Fruit fly (Drosophila melanogaster) whole organism, embryonic: Measurements from ENCODE around the gene red.
A peak's percentile ranks its signal among the peaks of the same experiment; 100 is the strongest.

Source experiments
- Asciz ChIP-seq: fragments of 200-800 bp; sonication (Bioruptor generic); optimal IDR thresholded peaks from 2 replicates; lab custom pipeline; 2017; ENCODE audit warnings: missing biosample characterization, mild to moderate bottlenecking, missing genetic modification characterization, missing genetic modification reagents
- Blimp-1 ChIP-seq: fragments of 200-800 bp; sonication (Bioruptor generic); optimal IDR thresholded peaks from 3 replicates; lab custom pipeline; 2018; ENCODE audit warnings: missing biosample characterization, missing genetic modification characterization, mild to moderate bottlenecking, moderate library complexity, missing genetic modification reagents
- C15 ChIP-seq: fragments of 200-800 bp; sonication (Bioruptor generic); IDR thresholded peaks from 3 replicates; pipeline ENCODE4 v1.3.6; 2022; ENCODE audit warnings: missing biosample characterization, missing genetic modification characterization
- CG10321 ChIP-seq: fragments of 200-800 bp; sonication (Bioruptor generic); IDR thresholded peaks from 2 replicates; pipeline ENCODE4 v1.3.6; 2022; ENCODE audit warnings: missing biosample characterization, missing genetic modification characterization
- CG11504 ChIP-seq: fragments of 200-800 bp; sonication (Bioruptor generic); optimal IDR thresholded peaks from 3 replicates; lab custom pipeline; 2019; ENCODE audit warnings: missing biosample characterization, mild to moderate bottlenecking, missing genetic modification characterization, moderate library complexity
- CG12236 ChIP-seq: fragments of 200-800 bp; sonication (Bioruptor generic); optimal IDR thresholded peaks from 2 replicates; lab custom pipeline; 2016; ENCODE audit warnings: missing biosample characterization, missing genetic modification characterization
- CG1233 ChIP-seq: fragments of 200-800 bp; sonication (Bioruptor generic); optimal IDR thresholded peaks from 4 replicates; lab custom pipeline; 2018; ENCODE audit warnings: missing biosample characterization, mild to moderate bottlenecking, missing genetic modification characterization
- CG13287 ChIP-seq: fragments of 200-800 bp; sonication (Bioruptor generic); IDR thresholded peaks from 2 replicates; pipeline ENCODE4 v1.3.6; 2022; ENCODE audit warnings: missing biosample characterization, missing genetic modification characterization; ENCODE audit not compliant: partially characterized antibody
- CG13775 ChIP-seq: fragments of 200-800 bp; sonication (Bioruptor generic); optimal IDR thresholded peaks from 3 replicates; lab custom pipeline; 2017; ENCODE audit warnings: missing biosample characterization, mild to moderate bottlenecking, missing genetic modification characterization
- CG1647 ChIP-seq: fragments of 200-800 bp; sonication (Bioruptor generic); optimal IDR thresholded peaks from 3 replicates; lab custom pipeline; 2016; ENCODE audit warnings: missing biosample characterization, missing genetic modification characterization
- CG17912 ChIP-seq: fragments of 200-800 bp; sonication (Bioruptor generic); optimal IDR thresholded peaks from 2 replicates; lab custom pipeline; 2018; ENCODE audit warnings: missing biosample characterization, mild to moderate bottlenecking, missing genetic modification characterization
- CG18619 ChIP-seq: fragments of 200-800 bp; sonication (Bioruptor generic); optimal IDR thresholded peaks from 3 replicates; lab custom pipeline; 2017; ENCODE audit warnings: missing biosample characterization, mild to moderate bottlenecking, missing genetic modification characterization
- CG2120 ChIP-seq: fragments of 200-800 bp; sonication (Bioruptor generic); optimal IDR thresholded peaks from 3 replicates; lab custom pipeline; 2016; ENCODE audit warnings: missing biosample characterization, missing genetic modification characterization
- CG4854 ChIP-seq: fragments of 200-800 bp; sonication (Bioruptor generic); optimal IDR thresholded peaks from 2 replicates; lab custom pipeline; 2016; ENCODE audit warnings: missing biosample characterization, missing genetic modification characterization, inconsistent platforms
- CG6689 ChIP-seq: fragments of 200-800 bp; sonication (Bioruptor generic); IDR thresholded peaks from 2 replicates; pipeline ENCODE4 v1.3.6; 2022; ENCODE audit warnings: missing biosample characterization, missing genetic modification characterization
- CrebB ChIP-seq: fragments of 200-800 bp; sonication (Bioruptor generic); optimal IDR thresholded peaks from 3 replicates; lab custom pipeline; 2018; ENCODE audit warnings: missing biosample characterization, mild to moderate bottlenecking, missing genetic modification characterization
- Dad ChIP-seq: fragments of 200-800 bp; sonication (Bioruptor generic); optimal IDR thresholded peaks from 3 replicates; lab custom pipeline; 2016; ENCODE audit warnings: missing biosample characterization, missing genetic modification characterization
- Dfd ChIP-seq, 2 experiments: fragments of >200 bp; optimal IDR thresholded peaks; 2 replicates each; lab custom pipeline; 2017; ENCODE audit warnings: missing biosample characterization in 2 of 2, missing genetic modification characterization in 2 of 2
- E2f1 ChIP-seq: fragments of 200-800 bp; sonication (Bioruptor generic); IDR thresholded peaks from 2 replicates; pipeline ENCODE4 v1.3.6; 2022; ENCODE audit warnings: missing biosample characterization, missing genetic modification characterization
- H15 ChIP-seq: fragments of 200-800 bp; sonication (Bioruptor generic); IDR thresholded peaks from 3 replicates; pipeline ENCODE4 v1.3.6; 2022; ENCODE audit warnings: missing biosample characterization, missing genetic modification characterization
- Hmx ChIP-seq: fragments of 200-800 bp; sonication (Bioruptor generic); optimal IDR thresholded peaks from 2 replicates; lab custom pipeline; 2016; ENCODE audit warnings: missing biosample characterization, missing genetic modification characterization
- MBD-R2 ChIP-seq: fragments of 200-800 bp; sonication (Bioruptor generic); IDR thresholded peaks from 2 replicates; pipeline ENCODE4 v1.3.6; 2022; ENCODE audit warnings: missing biosample characterization, missing genetic modification characterization
- Med ChIP-seq: fragments of 200-800 bp; sonication (Bioruptor generic); peaks from one replicate; lab custom pipeline; 2016; ENCODE audit warnings: missing biosample characterization, missing genetic modification characterization, mild to moderate bottlenecking, inconsistent platforms, moderate library complexity
- Meics ChIP-seq: fragments of 200-800 bp; sonication (Bioruptor generic); optimal IDR thresholded peaks from 2 replicates; lab custom pipeline; 2017; ENCODE audit warnings: missing biosample characterization, mild to moderate bottlenecking, missing genetic modification characterization
- Neu2 ChIP-seq: fragments of 200-800 bp; sonication (Bioruptor generic); optimal IDR thresholded peaks from 3 replicates; lab custom pipeline; 2016; ENCODE audit warnings: missing biosample characterization, missing genetic modification characterization, borderline replicate concordance
- NfI ChIP-seq: fragments of 200-800 bp; sonication (Bioruptor generic); optimal IDR thresholded peaks from 3 replicates; lab custom pipeline; 2018; ENCODE audit warnings: missing biosample characterization, mild to moderate bottlenecking, missing genetic modification characterization, moderate library complexity
- Oaz ChIP-seq: fragments of 200-800 bp; sonication (Bioruptor generic); IDR thresholded peaks from 2 replicates; pipeline ENCODE4 v1.3.6; 2022; ENCODE audit warnings: missing biosample characterization, missing genetic modification characterization
- Oli ChIP-seq: fragments of 200-800 bp; sonication (Bioruptor generic); optimal IDR thresholded peaks from 2 replicates; lab custom pipeline; 2018; ENCODE audit warnings: missing biosample characterization, mild to moderate bottlenecking, missing genetic modification characterization, moderate library complexity
- Rx ChIP-seq: fragments of 200-800 bp; sonication (Bioruptor generic); IDR thresholded peaks from 2 replicates; pipeline ENCODE4 v1.3.6; 2022; ENCODE audit warnings: missing biosample characterization, missing genetic modification characterization
- Xbp1 ChIP-seq: fragments of 200-800 bp; sonication (Bioruptor generic); optimal IDR thresholded peaks from 3 replicates; lab custom pipeline; 2016; ENCODE audit warnings: missing biosample characterization, mild to moderate bottlenecking, missing genetic modification characterization
- ato ChIP-seq: fragments of 200-800 bp; sonication (Bioruptor generic); IDR thresholded peaks from 2 replicates; pipeline ENCODE4 v1.3.6; 2022; ENCODE audit warnings: missing biosample characterization, missing genetic modification characterization; ENCODE audit not compliant: partially characterized antibody
- chinmo ChIP-seq: fragments of 200-800 bp; sonication (Bioruptor generic); IDR thresholded peaks from 4 replicates; pipeline ENCODE4 v1.3.6; 2022; ENCODE audit warnings: missing biosample characterization, missing genetic modification characterization; ENCODE audit not compliant: partially characterized antibody
- dmrt11E ChIP-seq: fragments of 200-800 bp; sonication (Bioruptor generic); optimal IDR thresholded peaks from 3 replicates; lab custom pipeline; 2018; ENCODE audit warnings: missing biosample characterization, mild to moderate bottlenecking, missing genetic modification characterization, moderate library complexity
- emc ChIP-seq: fragments of 200-800 bp; sonication (Bioruptor generic); optimal IDR thresholded peaks from 2 replicates; lab custom pipeline; 2016; ENCODE audit warnings: missing biosample characterization, missing genetic modification characterization
- gfzf ChIP-seq: fragments of 200-800 bp; sonication (Bioruptor generic); optimal IDR thresholded peaks from 2 replicates; lab custom pipeline; 2016; ENCODE audit warnings: missing biosample characterization, mild to moderate bottlenecking, missing genetic modification characterization, moderate library complexity
- grau ChIP-seq: fragments of 200-800 bp; optimal IDR thresholded peaks from 3 replicates; lab custom pipeline; 2019; ENCODE audit warnings: missing biosample characterization, mild to moderate bottlenecking, missing genetic modification characterization, moderate library complexity
- gt ChIP-seq: fragments of 200-800 bp; sonication (Bioruptor generic); IDR thresholded peaks from 2 replicates; pipeline ENCODE4 v1.3.6; 2022; ENCODE audit warnings: missing biosample characterization, missing genetic modification characterization
- nmo ChIP-seq: fragments of 200-800 bp; sonication (Bioruptor generic); optimal IDR thresholded peaks from 2 replicates; lab custom pipeline; 2018; ENCODE audit warnings: missing biosample characterization, mild to moderate bottlenecking, missing genetic modification characterization, moderate library complexity
- pan ChIP-seq, 4 experiments: fragments of >200 bp in 3 of 4; fragments of 200-800 bp in 1 of 4; sonication (Bioruptor generic) in 1 of 4; optimal IDR thresholded peaks in 3 of 4; IDR thresholded peaks in 1 of 4; 2 replicates each; pipeline versions ENCODE4 v1.3.6 to Lab custom; 2017 to 2022; ENCODE audit warnings: missing biosample characterization in 2 of 4, missing genetic modification characterization in 2 of 4, mixed read lengths in 1 of 4
- slbo ChIP-seq: fragments of 200-800 bp; sonication (Bioruptor generic); IDR thresholded peaks from 2 replicates; pipeline ENCODE4 v1.3.6; 2022; ENCODE audit warnings: missing biosample characterization, missing genetic modification characterization
- so ChIP-seq: fragments of 200-800 bp; sonication (Bioruptor generic); IDR thresholded peaks from 3 replicates; pipeline ENCODE4 v1.3.6; 2022; ENCODE audit warnings: missing biosample characterization, missing genetic modification characterization
- sr ChIP-seq: fragments of 200-800 bp; sonication (Bioruptor generic); IDR thresholded peaks from 3 replicates; pipeline ENCODE4 v1.3.6; 2022; ENCODE audit warnings: missing biosample characterization, missing genetic modification characterization
- tio ChIP-seq: fragments of 200-800 bp; sonication (Bioruptor generic); optimal IDR thresholded peaks from 2 replicates; lab custom pipeline; 2017; ENCODE audit warnings: missing biosample characterization, missing genetic modification characterization, inconsistent platforms
- tna ChIP-seq: fragments of 200-800 bp; sonication (Bioruptor generic); IDR thresholded peaks from 2 replicates; pipeline ENCODE4 v1.3.6; 2022; ENCODE audit warnings: missing biosample characterization, missing genetic modification characterization; ENCODE audit not compliant: partially characterized antibody
- vnd ChIP-seq: fragments of 200-800 bp; sonication (Bioruptor generic); IDR thresholded peaks from 3 replicates; pipeline ENCODE4 v1.3.6; 2022; ENCODE audit warnings: missing biosample characterization, missing genetic modification characterization; ENCODE audit not compliant: partially characterized antibody
- z ChIP-seq: fragments of 200-800 bp; sonication (Bioruptor generic); IDR thresholded peaks from 3 replicates; pipeline ENCODE4 v1.3.6; 2022; ENCODE audit warnings: missing biosample characterization, missing genetic modification characterization

red gene

DNA sequence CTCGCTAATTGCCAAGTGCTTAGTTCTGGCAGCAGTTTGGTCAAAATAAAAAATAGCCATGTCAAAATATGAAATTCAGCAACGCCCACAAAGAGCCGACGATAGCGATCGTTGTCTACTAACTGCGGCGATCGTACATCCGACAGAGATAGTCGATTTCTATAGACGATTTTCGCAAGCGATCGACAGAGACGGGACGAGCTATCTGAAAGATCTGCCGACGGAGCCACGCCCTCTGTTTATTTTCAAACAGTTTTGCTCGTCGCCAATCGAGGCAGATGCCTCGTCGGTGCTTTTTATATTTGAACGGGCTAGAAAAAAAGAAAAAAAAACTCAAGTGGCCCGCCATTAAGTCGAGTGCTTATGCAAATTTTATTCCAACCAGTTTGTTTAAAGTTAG, 46.6 kb downstream of the red start (continued):
- TF ChIP-seq Oaz (no peak), MBD-R2 (GFP tag; lab: Robert Waterston, UW) (no peak), nmo (GFP tag; lab: Kevin White, UChicago) (no peak), CG13287 (GFP tag; lab: Robert Waterston, UW) (peak; percentile 23; the same call in 1 of the 2 replicates), CG18619 (no peak), E2f1 (GFP tag; lab: Robert Waterston, UW) (no peak), sr (GFP tag; lab: Robert Waterston, UW) (0 out of 3 replicates have a peak, but pooled peaks have one; percentile 48), pan (optimal IDR thresholded peaks at IDR 0.05; lab: Kevin White, UChicago) (no peak), pan (GFP tag; optimal IDR thresholded peaks at IDR 0.05 in 1 of 2, IDR thresholded peaks at IDR 0.05 in 1 of 2) (peak in 1 of 2 experiments; percentile 22), CG6689 (GFP tag; lab: Robert Waterston, UW) (0 out of 2 replicates have a peak, but pooled peaks have one; percentile 1), Hmx (GFP tag; lab: Kevin White, UChicago) (no peak), CG13775 (GFP tag; lab: Kevin White, UChicago) (no peak), CG11504 (tag; lab: Kevin White, UChicago) (peak; percentile 2), Oli (tag; lab: Kevin White, UChicago) (no peak), CG2120 (GFP tag; lab: Kevin White, UChicago) (no peak), tna (no peak), Meics (no peak), CG1233 (GFP tag; lab: Kevin White, UChicago) (no peak), z (peak; percentile 51; the same call in 1 of the 3 replicates), CG10321 (GFP tag; lab: Robert Waterston, UW) (peak; percentile 74), Med (GFP tag; lab: Kevin White, UChicago) (peak; percentile 63), C15 (no peak), so (GFP tag; lab: Robert Waterston, UW) (0 out of 3 replicates have a peak, but pooled peaks have one; percentile 19)

DNA sequence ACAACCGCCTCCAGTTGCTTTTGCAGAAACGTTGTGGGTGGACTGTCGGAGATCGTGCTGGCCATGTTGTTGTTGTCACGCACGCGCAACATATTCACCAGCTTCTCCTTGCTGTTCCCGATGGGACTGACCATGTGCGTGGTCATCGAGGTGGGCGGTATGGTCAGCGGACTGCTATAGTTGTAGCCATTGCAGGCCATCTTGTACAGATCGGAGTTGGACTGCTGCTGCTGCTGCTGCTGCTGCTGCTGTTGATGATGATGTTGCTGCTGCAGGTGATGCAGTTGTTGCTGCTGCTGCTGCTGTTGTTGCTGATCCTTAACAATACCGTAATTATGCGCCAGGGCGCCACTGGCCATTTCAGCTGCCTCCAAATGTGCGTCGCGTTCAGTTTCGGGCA, 55.9 kb downstream of the red start:
- TF ChIP-seq H15 (GFP tag; lab: Robert Waterston, UW) (0 out of 3 replicates have a peak, but pooled peaks have one; percentile 12), CG12236 (GFP tag; lab: Kevin White, UChicago) (no peak), dmrt11E (tag; lab: Kevin White, UChicago) (no peak), E2f1 (GFP tag; lab: Robert Waterston, UW) (no peak), Asciz (GFP tag; lab: Kevin White, UChicago) (no peak), vnd (no peak), ato (GFP tag; lab: Robert Waterston, UW) (no peak), CG4854 (GFP tag; lab: Kevin White, UChicago) (no peak), Dfd (GFP tag; optimal IDR thresholded peaks at IDR 0.05; lab: Kevin White, UChicago) (peak in 1 of 2 experiments; percentile 52), gfzf (no peak)

dm6 chr3R:14346838-14347745, 58.2 kb downstream of the red start:
- TF ChIP-seq CG1647 (GFP tag; lab: Kevin White, UChicago): no peak
- peak; percentile 68 for TF ChIP-seq NfI
- no peak for TF ChIP-seq CG17912 (GFP tag; lab: Kevin White, UChicago)
- no peak for TF ChIP-seq Dad (GFP tag; lab: Kevin White, UChicago)
- peak; percentile 63 for TF ChIP-seq slbo (GFP tag; lab: Robert Waterston, UW)
- TF ChIP-seq Blimp-1 (GFP tag; lab: Kevin White, UChicago): peak; percentile 55
- no peak; the same call in 1 of the 2 replicates for TF ChIP-seq CG13287 (GFP tag; lab: Robert Waterston, UW)
- no peak for TF ChIP-seq Rx (GFP tag; lab: Robert Waterston, UW)
- TF ChIP-seq gt (GFP tag; lab: Robert Waterston, UW): no peak
- TF ChIP-seq Asciz (GFP tag; lab: Kevin White, UChicago): peak; percentile 59
- peak; percentile 66 for TF ChIP-seq tio (GFP tag; lab: Kevin White, UChicago)
- no peak for TF ChIP-seq CrebB (tag; lab: Kevin White, UChicago)
- peak; percentile 55 for TF ChIP-seq Xbp1 (GFP tag; lab: Kevin White, UChicago)
- peak; percentile 88; the same call in 1 of the 4 replicates for TF ChIP-seq chinmo
- peak; percentile 78 for TF ChIP-seq grau (tag; lab: Kevin White, UChicago)
- TF ChIP-seq Neu2: no peak
- no peak for TF ChIP-seq emc (GFP tag; lab: Kevin White, UChicago)
